Worm (Caenorhabditis elegans) whole organism, early embryonic: Measurements from ENCODE around the gene pccb-1.

Experiments used
- B0310.2 ChIP-seq: sonication (generic microtip); optimal IDR thresholded peaks from 2 replicates; lab custom pipeline; 2016; ENCODE audit warnings: mild to moderate bottlenecking, missing genetic modification characterization, missing compliant biosample characterization
- F13C5.2 ChIP-seq: sonication (generic microtip); optimal IDR thresholded peaks from 2 replicates; lab custom pipeline; 2017; ENCODE audit warnings: mild to moderate bottlenecking, missing genetic modification characterization, inconsistent platforms, missing compliant biosample characterization
- aly-1 ChIP-seq: sonication (generic microtip); optimal IDR thresholded peaks from 2 replicates; lab custom pipeline; 2016; ENCODE audit warnings: missing genetic modification characterization, missing compliant biosample characterization
- ama-1 ChIP-seq: fragments of 150-350 bp; optimal IDR thresholded peaks from 2 replicates; lab custom pipeline; 2014
- ceh-13 ChIP-seq: fragments of 200-800 bp; sonication (Bioruptor generic); optimal IDR thresholded peaks from 2 replicates; lab custom pipeline; 2018; ENCODE audit warnings: mild to moderate bottlenecking, missing genetic modification characterization, missing compliant biosample characterization
- ceh-36 ChIP-seq: sonication (generic microtip); optimal IDR thresholded peaks from 2 replicates; lab custom pipeline; 2016; ENCODE audit warnings: missing genetic modification characterization, inconsistent platforms, missing compliant biosample characterization
- ets-7 ChIP-seq: sonication (generic microtip); optimal IDR thresholded peaks from 2 replicates; lab custom pipeline; 2016; ENCODE audit warnings: missing genotype, missing genetic modification characterization, missing compliant biosample characterization
- flt-1 ChIP-seq: fragments of 200-800 bp; sonication (Bioruptor generic); IDR thresholded peaks from 2 replicates; pipeline ENCODE4 v1.3.6; 2022; ENCODE audit warnings: missing genetic modification characterization, missing compliant biosample characterization
- hmbx-1 ChIP-seq: sonication (generic microtip); optimal IDR thresholded peaks from 2 replicates; lab custom pipeline; 2016; ENCODE audit warnings: mild to moderate bottlenecking, missing genetic modification characterization, missing compliant biosample characterization
- hmg-4 ChIP-seq: fragments of 200-800 bp; sonication (Bioruptor generic); optimal IDR thresholded peaks from 2 replicates; lab custom pipeline; 2018; ENCODE audit warnings: mild to moderate bottlenecking, missing genetic modification characterization, missing compliant biosample characterization
- hnd-1 ChIP-seq: sonication (generic microtip); optimal IDR thresholded peaks from 2 replicates; lab custom pipeline; 2016; ENCODE audit warnings: missing genetic modification characterization, missing compliant biosample characterization
- pes-1 ChIP-seq: fragments of 200-800 bp; sonication (Bioruptor generic); IDR thresholded peaks from 2 replicates; pipeline ENCODE4 v1.3.6; 2022; ENCODE audit warnings: missing genetic modification reagents, missing genetic modification characterization, missing compliant biosample characterization
- scrt-1 ChIP-seq: fragments of 200-800 bp; sonication (Bioruptor generic); IDR thresholded peaks from 2 replicates; pipeline ENCODE4 v1.3.6; 2022; ENCODE audit warnings: missing genetic modification characterization, missing compliant biosample characterization
- sea-1 ChIP-seq: fragments of 200-800 bp; sonication (Bioruptor generic); conservative IDR thresholded peaks from 2 replicates; pipeline ENCODE4 v1.3.6; 2022; ENCODE audit warnings: missing genetic modification characterization, missing compliant biosample characterization
- tbx-11 ChIP-seq: fragments of 200-800 bp; sonication (Bioruptor generic); IDR thresholded peaks from 2 replicates; pipeline ENCODE4 v1.3.6; 2022; ENCODE audit warnings: missing genetic modification characterization, missing compliant biosample characterization
- tbx-37 ChIP-seq: fragments of 200-800 bp; sonication (Bioruptor generic); conservative IDR thresholded peaks from 2 replicates; pipeline ENCODE4 v1.3.6; 2022; ENCODE audit warnings: missing genetic modification reagents, missing genetic modification characterization, missing compliant biosample characterization
- tra-4 ChIP-seq: sonication (generic microtip); optimal IDR thresholded peaks from 2 replicates; lab custom pipeline; 2017; ENCODE audit warnings: missing genetic modification characterization, missing compliant biosample characterization

The pccb-1 gene

DNA sequence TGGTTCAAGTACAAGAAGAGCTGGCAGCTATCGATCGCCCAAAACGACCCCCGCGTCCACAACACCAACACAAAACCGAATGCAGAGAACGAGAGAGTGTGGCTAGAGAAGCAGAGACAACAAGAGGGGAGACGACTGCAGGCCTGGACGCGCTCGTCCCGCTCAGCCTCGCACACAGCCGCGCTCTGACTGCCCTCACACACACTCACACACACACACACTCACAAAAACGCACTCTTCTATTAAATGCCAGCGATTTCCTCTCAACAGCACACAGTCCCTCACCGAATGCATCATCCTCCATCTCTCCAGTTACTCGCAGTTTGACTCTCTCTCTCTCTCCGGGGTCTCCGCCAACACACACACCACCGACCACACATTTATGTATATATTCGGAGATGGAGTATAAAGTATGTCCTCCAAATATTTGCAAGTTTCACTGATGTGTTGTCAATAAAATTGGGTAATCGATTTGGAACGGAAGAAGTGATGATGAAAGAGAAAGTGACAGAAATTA is 38.3 kb downstream of the pccb-1 start:
- TF ChIP-seq scrt-1 (GFP tag; lab: Robert Waterston, UW) (peak; percentile 32; the same call in 1 of the 2 replicates), hmbx-1 (tag; lab: Kevin White, UChicago) (no peak), tra-4 (tag; lab: Kevin White, UChicago) (no peak), hmg-4 (GFP tag; lab: Kevin White, UChicago) (peak; percentile 96), F13C5.2 (tag; lab: Kevin White, UChicago) (peak; percentile 90), aly-1 (tag; lab: Kevin White, UChicago) (peak; percentile 80), hnd-1 (no peak), ets-7 (tag; lab: Kevin White, UChicago) (peak; percentile 26), pes-1 (GFP tag; lab: Robert Waterston, UW) (0 out of 2 replicates have a peak, but pooled peaks have one; percentile 21), sea-1 (GFP tag; lab: Robert Waterston, UW) (peak; percentile 59; the same call in 1 of the 2 replicates), B0310.2 (tag; lab: Kevin White, UChicago) (peak; percentile 62), ama-1 (lab: Kevin White, UChicago) (no peak)

DNA sequence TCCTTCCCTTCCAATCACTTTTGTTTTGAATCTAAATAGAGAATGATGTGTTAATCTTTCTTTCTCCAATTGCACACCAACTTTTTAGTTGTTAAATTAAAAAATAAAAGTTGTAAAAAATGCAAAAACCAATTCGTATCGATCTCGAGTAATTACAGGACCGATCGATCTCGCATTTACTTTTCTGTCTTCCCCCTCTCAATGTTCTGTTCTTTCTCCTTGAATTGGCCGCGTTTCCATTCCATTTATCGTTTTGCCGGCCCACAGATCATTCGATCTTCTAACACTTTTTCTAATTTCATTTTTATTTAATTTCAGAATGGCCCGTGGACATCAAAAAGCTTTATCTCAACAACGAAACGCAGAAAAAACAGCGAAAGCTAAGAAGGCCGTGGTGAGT is 45.8 kb downstream of the pccb-1 start, which contains the start of gene K10B3.1:
Gene K10B3.1 (plus strand): TSS at position 301 of the 400 bp plus-strand sequence.
- TF ChIP-seq hmg-4 (GFP tag; lab: Kevin White, UChicago) (no peak), hnd-1 (no peak), tra-4 (tag; lab: Kevin White, UChicago) (no peak), ceh-36 (tag; lab: Kevin White, UChicago) (no peak), tbx-37 (GFP tag; lab: Robert Waterston, UW) (no peak), tbx-11 (GFP tag; lab: Robert Waterston, UW) (no peak), aly-1 (tag; lab: Kevin White, UChicago) (no peak), flt-1 (GFP tag; lab: Robert Waterston, UW) (no peak), ama-1 (lab: Kevin White, UChicago) (no peak)

DNA sequence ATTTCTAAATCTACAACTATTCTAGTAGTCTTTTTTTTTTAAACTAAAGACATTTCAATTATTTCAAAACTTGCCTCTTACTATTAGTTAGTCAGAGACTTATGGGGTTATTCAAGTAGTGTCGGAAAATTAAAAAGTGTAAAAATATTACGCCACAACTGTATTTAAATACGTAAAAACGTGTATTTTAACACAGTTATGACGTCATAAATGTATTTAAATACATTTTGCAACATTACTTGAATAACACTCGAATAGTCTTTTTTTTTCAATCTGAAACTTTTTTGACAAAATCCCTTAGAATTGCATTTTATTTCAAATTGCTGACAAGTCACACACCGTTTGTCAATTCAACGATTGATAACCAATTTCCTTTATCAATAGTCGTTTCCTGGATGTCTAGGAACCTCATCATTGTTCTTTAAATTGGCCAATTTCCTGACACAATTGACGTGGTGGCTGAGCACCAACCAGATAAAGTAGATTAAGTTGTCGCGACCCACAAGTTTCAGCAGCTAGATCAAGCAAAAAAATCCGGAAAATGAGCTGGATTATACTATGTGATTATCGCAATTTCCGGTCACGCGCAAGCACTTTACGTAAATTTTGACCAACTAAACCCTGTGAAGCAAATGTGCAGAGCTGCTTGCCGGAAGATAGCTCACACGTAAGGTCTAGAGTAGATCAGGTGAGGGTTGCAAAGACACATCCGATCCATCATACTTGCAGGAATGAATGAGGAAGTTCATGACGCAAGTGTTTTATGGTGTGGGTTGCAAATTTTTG is 50.4 kb downstream of the pccb-1 start:
- TF ChIP-seq hmbx-1 (tag; lab: Kevin White, UChicago), result no peak
- TF ChIP-seq aly-1 (tag; lab: Kevin White, UChicago), result no peak
- TF ChIP-seq sea-1 (GFP tag; lab: Robert Waterston, UW), result no peak
- TF ChIP-seq flt-1 (GFP tag; lab: Robert Waterston, UW), result no peak
- TF ChIP-seq pes-1 (GFP tag; lab: Robert Waterston, UW), result no peak

DNA sequence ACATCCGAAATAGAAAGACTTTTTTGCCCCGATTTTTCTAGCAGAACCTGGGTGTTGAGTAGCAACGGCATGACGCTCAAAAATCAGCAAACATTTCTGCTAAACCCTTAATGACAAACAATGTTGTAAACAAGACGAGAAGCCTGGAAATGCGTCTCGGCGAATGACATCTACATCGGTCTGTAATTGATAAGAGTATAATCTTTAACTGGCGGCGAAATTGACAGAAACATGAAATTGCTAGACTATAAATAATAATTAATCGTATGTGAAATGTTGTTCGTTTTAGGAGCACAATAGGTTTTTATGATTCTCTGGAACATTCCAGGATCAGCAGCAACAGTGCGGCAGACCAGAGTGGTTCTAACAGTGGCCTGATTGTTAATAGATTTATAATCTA is 52.4 kb downstream of the pccb-1 start:
- TF ChIP-seq sea-1 (GFP tag; lab: Robert Waterston, UW), result no peak
- TF ChIP-seq ama-1 (lab: Kevin White, UChicago), result no peak
- no peak for TF ChIP-seq ceh-36 (tag; lab: Kevin White, UChicago)
- no peak for TF ChIP-seq pes-1 (GFP tag; lab: Robert Waterston, UW)
- no peak for TF ChIP-seq flt-1 (GFP tag; lab: Robert Waterston, UW)
- TF ChIP-seq ets-7 (tag; lab: Kevin White, UChicago), result no peak
- TF ChIP-seq hmg-4 (GFP tag; lab: Kevin White, UChicago), result no peak
- TF ChIP-seq tbx-37 (GFP tag; lab: Robert Waterston, UW), result no peak
- no peak for TF ChIP-seq ceh-13
- TF ChIP-seq hmbx-1 (tag; lab: Kevin White, UChicago), result no peak
- TF ChIP-seq tra-4 (tag; lab: Kevin White, UChicago), result no peak
- TF ChIP-seq F13C5.2 (tag; lab: Kevin White, UChicago), result no peak
- TF ChIP-seq aly-1 (tag; lab: Kevin White, UChicago), result no peak
- TF ChIP-seq hnd-1, result no peak
- TF ChIP-seq scrt-1 (GFP tag; lab: Robert Waterston, UW), result no peak
- no peak for TF ChIP-seq tbx-11 (GFP tag; lab: Robert Waterston, UW)
- no peak for TF ChIP-seq B0310.2 (tag; lab: Kevin White, UChicago)
